Worm (Caenorhabditis elegans) whole organism, late embryonic: ENCODE data around the gene cky-1.

Experiments
- ceh-9 ChIP-seq: sonication (generic microtip); optimal IDR thresholded peaks from 2 replicates; lab custom pipeline; 2016; ENCODE audit warnings: mild to moderate bottlenecking, missing genetic modification characterization, inconsistent platforms, missing compliant biosample characterization
- lin-11 ChIP-seq: fragments of 200-800 bp; sonication (Bioruptor generic); optimal IDR thresholded peaks from 2 replicates; lab custom pipeline; 2018; ENCODE audit warnings: mild to moderate bottlenecking, missing genetic modification characterization, missing compliant biosample characterization
- nfya-1 ChIP-seq: sonication (generic microtip); optimal IDR thresholded peaks from 2 replicates; lab custom pipeline; 2017; ENCODE audit warnings: missing genetic modification characterization, mild to moderate bottlenecking, missing compliant biosample characterization, antibody characterized with exemption, moderate library complexity
- pag-3 ChIP-seq: sonication (generic microtip); optimal IDR thresholded peaks from 2 replicates; lab custom pipeline; 2016; ENCODE audit warnings: missing compliant biosample characterization, missing genetic modification characterization, borderline replicate concordance
- pha-4 ChIP-seq: fragments of 150-350 bp; optimal IDR thresholded peaks from 2 replicates; lab custom pipeline; 2018; ENCODE audit warnings: missing biosample characterization, missing genetic modification reagents, missing genetic modification characterization
- pqm-1 ChIP-seq: sonication (generic microtip); optimal IDR thresholded peaks from 2 replicates; lab custom pipeline; 2016; ENCODE audit warnings: missing genetic modification characterization, missing compliant biosample characterization
- ref-2 ChIP-seq: sonication (generic microtip); optimal IDR thresholded peaks from 2 replicates; lab custom pipeline; 2016; ENCODE audit warnings: missing genetic modification characterization, missing compliant biosample characterization
- rnt-1 ChIP-seq: sonication (generic microtip); optimal IDR thresholded peaks from 2 replicates; lab custom pipeline; 2016; ENCODE audit warnings: missing genetic modification characterization, missing compliant biosample characterization
- tbx-2 ChIP-seq: sonication (generic microtip); optimal IDR thresholded peaks from 2 replicates; lab custom pipeline; 2016; ENCODE audit warnings: missing genetic modification characterization, missing compliant biosample characterization
- unc-86 ChIP-seq: sonication (generic microtip); optimal IDR thresholded peaks from 2 replicates; lab custom pipeline; 2016; ENCODE audit warnings: missing genetic modification characterization, missing compliant biosample characterization

DNA sequence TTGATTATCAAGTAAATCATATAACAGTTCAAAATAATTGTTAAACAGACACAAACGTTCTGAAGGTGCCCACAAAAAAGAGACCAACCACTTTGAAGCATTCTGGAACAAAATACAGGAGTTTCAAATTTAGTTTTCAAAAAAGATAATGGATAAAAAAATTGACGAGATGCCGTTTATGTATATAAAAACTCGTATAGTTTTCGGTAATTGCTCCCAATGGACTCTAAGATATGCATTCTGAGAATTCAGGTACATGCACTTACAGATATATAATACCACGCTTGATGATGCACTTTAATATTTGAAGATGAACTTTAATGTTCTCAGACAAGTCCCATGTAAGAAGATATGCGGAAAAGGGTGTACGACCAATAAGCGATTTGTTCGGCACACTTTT is 17.9 kb upstream of the cky-1 start, which contains the start of gene str-181:
- TF ChIP-seq lin-11 (tag; lab: Kevin White, UChicago): no peak
- no peak for TF ChIP-seq nfya-1 (tag; lab: Kevin White, UChicago)
- TF ChIP-seq pag-3 (tag; lab: Kevin White, UChicago): no peak
- no peak for TF ChIP-seq unc-86 (tag; lab: Kevin White, UChicago)
- TF ChIP-seq ceh-9: no peak
- no peak for TF ChIP-seq pqm-1 (tag; lab: Kevin White, UChicago)
- no peak for TF ChIP-seq pha-4 (tag; lab: Kevin White, UChicago)
- no peak for TF ChIP-seq tbx-2 (tag; lab: Kevin White, UChicago)
- TF ChIP-seq ref-2 (tag; lab: Kevin White, UChicago): no peak
- no peak for TF ChIP-seq rnt-1
